Worm (Caenorhabditis elegans): ENCODE measurements around the gene nhr-179.

The nhr-179 gene

ce11 chrV:1648000-1648399, 29.3 kb upstream of the nhr-179 start, which contains the start of gene irld-45:
TSS of gene irld-45 (plus strand) at chrV:1648300.
- TF ChIP-seq K12H6.12 (tag; optimal IDR thresholded peaks at IDR 0.05): no peak
- TF ChIP-seq C17E4.6 (GFP tag; IDR thresholded peaks at IDR 0.05): no peak
- TF ChIP-seq dox-1 (GFP tag; IDR thresholded peaks at IDR 0.05): no peak
- TF ChIP-seq lir-1 (GFP tag; conservative IDR thresholded peaks at IDR 0.05): no peak
- TF ChIP-seq rcor-1 (GFP tag; IDR thresholded peaks at IDR 0.05): no peak
- no peak for TF ChIP-seq ceh-58 (GFP tag; IDR thresholded peaks at IDR 0.05)
- no peak for TF ChIP-seq B0336.3 (GFP tag; IDR thresholded peaks at IDR 0.05)
- TF ChIP-seq xnd-1 (tag; optimal IDR thresholded peaks at IDR 0.05): no peak
- TF ChIP-seq madf-6 (GFP tag; IDR thresholded peaks at IDR 0.05): no peak
- TF ChIP-seq snpc-3.4 (tag; optimal IDR thresholded peaks at IDR 0.05): no peak
- no peak for TF ChIP-seq hmg-1.2 (GFP tag; IDR thresholded peaks at IDR 0.05)
- no peak for TF ChIP-seq efl-1 (GFP tag; optimal IDR thresholded peaks at IDR 0.05)
- no peak for TF ChIP-seq T26A5.8 (tag; optimal IDR thresholded peaks at IDR 0.05)
- TF ChIP-seq nfyb-1 (GFP tag; IDR thresholded peaks at IDR 0.05): no peak
- TF ChIP-seq ceh-40 (GFP tag; IDR thresholded peaks at IDR 0.05): no peak
- TF ChIP-seq cebp-1 (GFP tag; IDR thresholded peaks at IDR 0.05): no peak
- TF ChIP-seq cebp-1 (tag; optimal IDR thresholded peaks at IDR 0.05): no peak
- TF ChIP-seq F49E8.2 (tag; optimal IDR thresholded peaks at IDR 0.05; ENCODE audit: insufficient read depth): no peak
- no peak for TF ChIP-seq Y95B8A.8 (GFP tag; IDR thresholded peaks at IDR 0.05)
- TF ChIP-seq ztf-25 (GFP tag; IDR thresholded peaks at IDR 0.05): no peak

ce11 chrV:1643886-1644285, 25.2 kb upstream of the nhr-179 start, which contains the start of gene alh-2:
TSS of gene alh-2 (plus strand) at chrV:1644169.
- TF ChIP-seq snpc-1.3 (tag; optimal IDR thresholded peaks at IDR 0.05; ENCODE audit: insufficient read depth) (no peak), mes-4 (tag; optimal IDR thresholded peaks at IDR 0.05) (no peak), aptf-3 (GFP tag; IDR thresholded peaks at IDR 0.05) (no peak), ekl-4 (GFP tag; IDR thresholded peaks at IDR 0.05) (no peak), unc-130 (GFP tag; optimal IDR thresholded peaks at IDR 0.05) (no peak), ztf-22 (GFP tag; optimal IDR thresholded peaks at IDR 0.05) (no peak), sdz-38 (tag; optimal IDR thresholded peaks at IDR 0.05) (no peak), let-607 (tag; optimal IDR thresholded peaks at IDR 0.05) (no peak), nhr-80 (tag; optimal IDR thresholded peaks at IDR 0.05) (no peak), ztf-26 (tag; optimal IDR thresholded peaks at IDR 0.05) (no peak), lag-1 (GFP tag; IDR thresholded peaks at IDR 0.05) (no peak), hmg-20 (GFP tag; IDR thresholded peaks at IDR 0.05) (no peak), akir-1 (GFP tag; optimal IDR thresholded peaks at IDR 0.05) (no peak)

- TF ChIP-seq nfya-2 (GFP tag; IDR thresholded peaks at IDR 0.05): 0 out of 2 replicates have a peak, but pooled peaks have one; percentile 55
- no peak for TF ChIP-seq hmg-20 (GFP tag; IDR thresholded peaks at IDR 0.05)
Measured at ce11 chrV:1642768-1643167, 24.1 kb upstream of the nhr-179 start.

ce11 chrV:1642199-1642598, 23.5 kb upstream of the nhr-179 start, which contains the start of gene Y46H3D.1:
TSS of gene Y46H3D.1 (plus strand) at chrV:1642499.
- no peak for TF ChIP-seq ceh-40 (GFP tag; IDR thresholded peaks at IDR 0.05)
- TF ChIP-seq ets-4 (GFP tag; optimal IDR thresholded peaks at IDR 0.05): no peak
- no peak for TF ChIP-seq lsy-27 (tag; optimal IDR thresholded peaks at IDR 0.05; ENCODE audit: borderline replicate concordance, insufficient read depth)
- no peak for TF ChIP-seq F57C9.4 (tag; optimal IDR thresholded peaks at IDR 0.05)
- no peak for TF ChIP-seq mel-28 (tag; optimal IDR thresholded peaks at IDR 0.05; ENCODE audit: borderline replicate concordance)
- TF ChIP-seq K12H6.12 (tag; optimal IDR thresholded peaks at IDR 0.05): no peak
- TF ChIP-seq lsl-1 (GFP tag; optimal IDR thresholded peaks at IDR 0.05): no peak
- no peak for TF ChIP-seq sea-2 (GFP tag; IDR thresholded peaks at IDR 0.05)
- TF ChIP-seq hmg-20 (GFP tag; IDR thresholded peaks at IDR 0.05): no peak
- no peak for TF ChIP-seq athp-1 (tag; optimal IDR thresholded peaks at IDR 0.05)
- TF ChIP-seq sdz-38 (tag; optimal IDR thresholded peaks at IDR 0.05): no peak
- TF ChIP-seq nfya-1 (tag; optimal IDR thresholded peaks at IDR 0.05; ENCODE audit: borderline replicate concordance, insufficient read depth): no peak
- no peak for TF ChIP-seq attf-5 (GFP tag; optimal IDR thresholded peaks at IDR 0.05)

All from whole organism, young adult.